Worm (Caenorhabditis elegans) whole organism, mixed stage, embryonic: ENCODE data around the gene mboa-1.

ENCODE experiments used
- ceh-39 ChIP-seq: fragments of 150-350 bp; optimal IDR thresholded peaks from 2 replicates; lab custom pipeline; 2014; ENCODE audit warnings: missing biosample characterization, missing genetic modification characterization
- ces-1 ChIP-seq: fragments of 150-350 bp; optimal IDR thresholded peaks from 2 replicates; lab custom pipeline; 2014; ENCODE audit warnings: missing biosample characterization, missing genetic modification reagents, missing genetic modification characterization
- elt-1 ChIP-seq: sonication (generic microtip); optimal IDR thresholded peaks from 2 replicates; lab custom pipeline; 2017; ENCODE audit warnings: missing genetic modification characterization, mild to moderate bottlenecking, missing compliant biosample characterization, antibody characterized with exemption, moderate library complexity, borderline replicate concordance; ENCODE audit not compliant: insufficient read depth
- elt-3 ChIP-seq: fragments of 150-350 bp; optimal IDR thresholded peaks from 2 replicates; lab custom pipeline; 2014; ENCODE audit warnings: missing biosample characterization, missing genetic modification characterization
- flh-1 ChIP-seq: fragments of 200-800 bp; sonication (Bioruptor generic); optimal IDR thresholded peaks from 2 replicates; lab custom pipeline; 2018; ENCODE audit warnings: mild to moderate bottlenecking, missing genetic modification characterization, moderate library complexity, missing compliant biosample characterization
- lin-13 ChIP-seq: fragments of 150-350 bp; optimal IDR thresholded peaks from 2 replicates; lab custom pipeline; 2014; ENCODE audit warnings: missing biosample characterization, missing genetic modification characterization
- lsy-2 ChIP-seq: fragments of 150-350 bp; optimal IDR thresholded peaks from 2 replicates; lab custom pipeline; 2014; ENCODE audit warnings: missing biosample characterization, missing genetic modification characterization
- nhr-12 ChIP-seq: fragments of 150-350 bp; optimal IDR thresholded peaks from 2 replicates; lab custom pipeline; 2014; ENCODE audit warnings: missing biosample characterization, missing genetic modification characterization
- nhr-237 ChIP-seq: fragments of 150-350 bp; optimal IDR thresholded peaks from 2 replicates; lab custom pipeline; 2014; ENCODE audit warnings: missing biosample characterization, missing genetic modification characterization
- pha-4 ChIP-seq: fragments of 150-350 bp; optimal IDR thresholded peaks from 2 replicates; lab custom pipeline; 2018; ENCODE audit warnings: missing biosample characterization, missing genetic modification reagents, missing genetic modification characterization
- sem-2 ChIP-seq: fragments of 200-800 bp; sonication (Bioruptor generic); optimal IDR thresholded peaks from 2 replicates; lab custom pipeline; 2018; ENCODE audit warnings: mild to moderate bottlenecking, missing genetic modification characterization, missing compliant biosample characterization
- snpc-4 ChIP-seq: fragments of 150-350 bp; optimal IDR thresholded peaks from 2 replicates; lab custom pipeline; 2014; ENCODE audit warnings: missing biosample characterization, missing genetic modification characterization
- unc-62 ChIP-seq: fragments of 150-350 bp; optimal IDR thresholded peaks from 2 replicates; lab custom pipeline; 2014; ENCODE audit warnings: missing biosample characterization, missing genetic modification reagents, missing genetic modification characterization

ce11 chrX:16002794-16003193 lies 27.8 kb upstream of the mboa-1 start:
- TF ChIP-seq snpc-4: no peak
- no peak for TF ChIP-seq flh-1
- TF ChIP-seq ceh-39 (tag; lab: Kevin White, UChicago): no peak
- TF ChIP-seq lsy-2 (tag; lab: Kevin White, UChicago): no peak
- TF ChIP-seq unc-62 (GFP tag; lab: Kevin White, UChicago): no peak
- no peak for TF ChIP-seq nhr-237 (tag; lab: Kevin White, UChicago)
- no peak for TF ChIP-seq elt-1 (tag; lab: Kevin White, UChicago)
- TF ChIP-seq elt-3 (tag; lab: Kevin White, UChicago): no peak
- TF ChIP-seq sem-2 (GFP tag; lab: Kevin White, UChicago): no peak
- TF ChIP-seq nhr-12: no peak
- TF ChIP-seq pha-4 (tag; lab: Kevin White, UChicago): no peak
- TF ChIP-seq lin-13 (tag; lab: Kevin White, UChicago): no peak
- TF ChIP-seq ces-1 (GFP tag; lab: Kevin White, UChicago): no peak
